Fruit fly (Drosophila melanogaster) whole organism, embryonic: ENCODE data around the gene Tsc1.

Source experiments
- CG11560 ChIP-seq: fragments of 200-800 bp; sonication (Bioruptor generic); IDR thresholded peaks from 3 replicates; pipeline ENCODE4 v1.3.6; 2022; ENCODE audit warnings: missing biosample characterization, missing genetic modification characterization
- CG12236 ChIP-seq: fragments of 200-800 bp; sonication (Bioruptor generic); optimal IDR thresholded peaks from 2 replicates; lab custom pipeline; 2016; ENCODE audit warnings: missing biosample characterization, missing genetic modification characterization
- CG12744 ChIP-seq: fragments of 200-800 bp; sonication (Bioruptor generic); optimal IDR thresholded peaks from 2 replicates; lab custom pipeline; 2016; ENCODE audit warnings: missing biosample characterization, missing genetic modification characterization
- CG12942 ChIP-seq: fragments of 200-800 bp; sonication (Bioruptor generic); optimal IDR thresholded peaks from 3 replicates; lab custom pipeline; 2016; ENCODE audit warnings: missing biosample characterization, missing genetic modification characterization
- CG13624 ChIP-seq: fragments of 200-800 bp; sonication (Bioruptor generic); optimal IDR thresholded peaks from 2 replicates; lab custom pipeline; 2016; ENCODE audit warnings: missing biosample characterization, missing genetic modification characterization
- CG15479 ChIP-seq: fragments of 200-800 bp; sonication (Bioruptor generic); optimal IDR thresholded peaks from 3 replicates; lab custom pipeline; 2019; ENCODE audit warnings: missing biosample characterization, mild to moderate bottlenecking, missing genetic modification characterization, moderate library complexity
- CG1603 ChIP-seq: fragments of 200-800 bp; sonication (Bioruptor generic); optimal IDR thresholded peaks from 2 replicates; lab custom pipeline; 2019; ENCODE audit warnings: missing biosample characterization, mild to moderate bottlenecking, missing genetic modification characterization, moderate library complexity
- CG16863 ChIP-seq: fragments of 200-800 bp; sonication (Bioruptor generic); optimal IDR thresholded peaks from 3 replicates; lab custom pipeline; 2016; ENCODE audit warnings: missing biosample characterization, missing genetic modification characterization
- CG2202 ChIP-seq: fragments of 200-800 bp; sonication (Bioruptor generic); optimal IDR thresholded peaks from 2 replicates; lab custom pipeline; 2018; ENCODE audit warnings: missing biosample characterization, mild to moderate bottlenecking, missing genetic modification characterization
- CG30403 ChIP-seq: fragments of 200-800 bp; sonication (Bioruptor generic); optimal IDR thresholded peaks from 3 replicates; lab custom pipeline; 2016; ENCODE audit warnings: missing biosample characterization, missing genetic modification characterization
- CG30431 ChIP-seq: fragments of 200-800 bp; sonication (Bioruptor generic); optimal IDR thresholded peaks from 2 replicates; lab custom pipeline; 2017; ENCODE audit warnings: missing biosample characterization, missing genetic modification characterization
- CG31441 ChIP-seq: fragments of 200-800 bp; sonication (Bioruptor generic); IDR thresholded peaks from 2 replicates; pipeline ENCODE4 v1.3.6; 2022; ENCODE audit warnings: missing biosample characterization, missing genetic modification characterization
- CG32532 ChIP-seq: fragments of 200-800 bp; sonication (Bioruptor generic); IDR thresholded peaks from 2 replicates; pipeline ENCODE4 v1.3.6; 2022; ENCODE audit warnings: missing biosample characterization, missing genetic modification characterization
- CG32767 ChIP-seq: fragments of 200-800 bp; sonication (Bioruptor generic); IDR thresholded peaks from 2 replicates; pipeline ENCODE4 v1.3.6; 2022; ENCODE audit warnings: missing biosample characterization, missing genetic modification characterization
- CG34376 ChIP-seq: fragments of 200-800 bp; sonication (Bioruptor generic); optimal IDR thresholded peaks from 2 replicates; lab custom pipeline; 2018; ENCODE audit warnings: missing biosample characterization, mild to moderate bottlenecking, missing genetic modification characterization
- CG4617 ChIP-seq: fragments of 200-800 bp; sonication (Bioruptor generic); optimal IDR thresholded peaks from 3 replicates; lab custom pipeline; 2016; ENCODE audit warnings: missing biosample characterization, missing genetic modification characterization, borderline replicate concordance
- CG4854 ChIP-seq: fragments of 200-800 bp; sonication (Bioruptor generic); optimal IDR thresholded peaks from 2 replicates; lab custom pipeline; 2016; ENCODE audit warnings: missing biosample characterization, missing genetic modification characterization, inconsistent platforms
- CG6765 ChIP-seq: fragments of 200-800 bp; sonication (Bioruptor generic); optimal IDR thresholded peaks from 3 replicates; lab custom pipeline; 2017; ENCODE audit warnings: missing biosample characterization, mild to moderate bottlenecking, missing genetic modification characterization
- CG8924 ChIP-seq: fragments of 200-800 bp; optimal IDR thresholded peaks from 3 replicates; lab custom pipeline; 2019; ENCODE audit warnings: missing biosample characterization, mild to moderate bottlenecking, missing genetic modification characterization, moderate library complexity
- CG8944 ChIP-seq: fragments of 200-800 bp; sonication (Bioruptor generic); optimal IDR thresholded peaks from 3 replicates; lab custom pipeline; 2016; ENCODE audit warnings: missing biosample characterization, missing genetic modification characterization
- CG9797 ChIP-seq: fragments of 200-800 bp; sonication (Bioruptor generic); optimal IDR thresholded peaks from 3 replicates; lab custom pipeline; 2018; ENCODE audit warnings: missing biosample characterization, mild to moderate bottlenecking, missing genetic modification characterization
- CoRest ChIP-seq: fragments of 200-800 bp; sonication (Bioruptor generic); optimal IDR thresholded peaks from 3 replicates; lab custom pipeline; 2018; ENCODE audit warnings: missing biosample characterization, mild to moderate bottlenecking, missing genetic modification characterization, moderate library complexity
- Dp ChIP-seq: fragments of 200-800 bp; sonication (Bioruptor generic); optimal IDR thresholded peaks from 2 replicates; lab custom pipeline; 2018; ENCODE audit warnings: missing biosample characterization, mild to moderate bottlenecking, missing genetic modification characterization, moderate library complexity
- Hr78 ChIP-seq, 2 experiments: fragments of 200-800 bp in 1 of 2; fragments of >200 bp in 1 of 2; sonication (Bioruptor generic) in 1 of 2; optimal IDR thresholded peaks; 2 replicates each; lab custom pipeline; 2017 to 2019; ENCODE audit warnings: missing biosample characterization in 2 of 2, missing genetic modification characterization in 2 of 2, mild to moderate bottlenecking in 1 of 2, moderate library complexity in 1 of 2
- MESR4 ChIP-seq: fragments of 200-800 bp; sonication (Bioruptor generic); optimal IDR thresholded peaks from 2 replicates; lab custom pipeline; 2018; ENCODE audit warnings: missing biosample characterization, mild to moderate bottlenecking, missing genetic modification characterization, moderate library complexity
- Nf-YB ChIP-seq: fragments of 200-800 bp; sonication (Bioruptor generic); optimal IDR thresholded peaks from 3 replicates; lab custom pipeline; 2019; ENCODE audit warnings: missing biosample characterization, mild to moderate bottlenecking, missing genetic modification characterization, moderate library complexity
- Opbp ChIP-seq: fragments of 200-800 bp; sonication (Bioruptor generic); IDR thresholded peaks from 3 replicates; pipeline ENCODE4 v1.3.6; 2022; ENCODE audit warnings: missing biosample characterization, missing genetic modification characterization; ENCODE audit not compliant: partially characterized antibody
- Scr ChIP-seq: fragments of 200-800 bp; sonication (Bioruptor generic); IDR thresholded peaks from 2 replicates; pipeline ENCODE4 v1.3.6; 2022; ENCODE audit warnings: missing biosample characterization, missing genetic modification characterization; ENCODE audit not compliant: partially characterized antibody
- Side ChIP-seq: fragments of 200-800 bp; sonication (Bioruptor generic); optimal IDR thresholded peaks from 2 replicates; lab custom pipeline; 2016; ENCODE audit warnings: missing biosample characterization, missing genetic modification characterization
- Sox102F ChIP-seq: fragments of 200-800 bp; sonication (Bioruptor generic); optimal IDR thresholded peaks from 2 replicates; lab custom pipeline; 2018; ENCODE audit warnings: missing biosample characterization, mild to moderate bottlenecking, missing genetic modification characterization, moderate library complexity
- Stat92E ChIP-seq, 3 experiments: fragments of >200 bp in 2 of 3; fragments of 200-800 bp in 1 of 3; sonication (Bioruptor generic) in 1 of 3; optimal IDR thresholded peaks; 2 replicates each; lab custom pipeline; 2017 to 2019; ENCODE audit warnings: missing biosample characterization in 3 of 3, missing genetic modification characterization in 3 of 3, mild to moderate bottlenecking in 1 of 3, moderate library complexity in 1 of 3
- Tbp ChIP-seq: fragments of >200 bp; optimal IDR thresholded peaks from 2 replicates; lab custom pipeline; 2018; ENCODE audit warnings: missing biosample characterization, missing genetic modification characterization
- br ChIP-seq: fragments of >200 bp; optimal IDR thresholded peaks from 2 replicates; lab custom pipeline; 2017
- en ChIP-seq: fragments of 200-800 bp; sonication (Bioruptor generic); optimal IDR thresholded peaks from 2 replicates; lab custom pipeline; 2016; ENCODE audit warnings: missing biosample characterization, missing genetic modification characterization
- esg ChIP-seq: fragments of 200-800 bp; sonication (Bioruptor generic); conservative IDR thresholded peaks from 2 replicates; pipeline ENCODE4 v1.3.6; 2022; ENCODE audit warnings: missing biosample characterization, missing genetic modification characterization
- fd64A ChIP-seq: fragments of 200-800 bp; sonication (Bioruptor generic); optimal IDR thresholded peaks from 3 replicates; lab custom pipeline; 2018; ENCODE audit warnings: missing biosample characterization, mild to moderate bottlenecking, missing genetic modification characterization
- gfzf ChIP-seq: fragments of 200-800 bp; sonication (Bioruptor generic); optimal IDR thresholded peaks from 2 replicates; lab custom pipeline; 2016; ENCODE audit warnings: missing biosample characterization, mild to moderate bottlenecking, missing genetic modification characterization, moderate library complexity
- lab ChIP-seq: fragments of 200-800 bp; sonication (Bioruptor generic); optimal IDR thresholded peaks from 3 replicates; lab custom pipeline; 2017; ENCODE audit warnings: missing biosample characterization, missing genetic modification characterization, mild to moderate bottlenecking, moderate library complexity, missing genetic modification reagents
- pb ChIP-seq: fragments of 200-800 bp; sonication (Bioruptor generic); optimal IDR thresholded peaks from 3 replicates; lab custom pipeline; 2016; ENCODE audit warnings: missing biosample characterization, missing genetic modification characterization
- rib ChIP-seq: fragments of 200-800 bp; sonication (Bioruptor generic); IDR thresholded peaks from 2 replicates; pipeline ENCODE4 v1.3.6; 2022; ENCODE audit warnings: missing biosample characterization, missing genetic modification characterization
- row ChIP-seq: fragments of 200-800 bp; sonication (Bioruptor generic); IDR thresholded peaks from 3 replicates; pipeline ENCODE4 v1.3.6; 2022; ENCODE audit warnings: missing biosample characterization, missing genetic modification characterization
- sim ChIP-seq: fragments of 200-800 bp; sonication (Bioruptor generic); IDR thresholded peaks from 2 replicates; pipeline ENCODE4 v1.3.6; 2022; ENCODE audit warnings: missing biosample characterization, missing genetic modification characterization
- slp2 ChIP-seq: fragments of 200-800 bp; sonication (Bioruptor generic); optimal IDR thresholded peaks from 2 replicates; lab custom pipeline; 2016; ENCODE audit warnings: missing biosample characterization, missing genetic modification characterization
- sna ChIP-seq: fragments of 200-800 bp; sonication (Bioruptor generic); IDR thresholded peaks from 2 replicates; pipeline ENCODE4 v1.3.6; 2022; ENCODE audit warnings: missing biosample characterization, missing genetic modification characterization; ENCODE audit not compliant: partially characterized antibody
- sob ChIP-seq: fragments of 200-800 bp; sonication (Bioruptor generic); IDR thresholded peaks from 2 replicates; pipeline ENCODE4 v1.3.6; 2022; ENCODE audit warnings: missing biosample characterization, missing genetic modification characterization
- sqz ChIP-seq: fragments of 200-800 bp; sonication (Bioruptor generic); optimal IDR thresholded peaks from 3 replicates; lab custom pipeline; 2018; ENCODE audit warnings: missing biosample characterization, mild to moderate bottlenecking, missing genetic modification characterization
- stwl ChIP-seq: fragments of 200-800 bp; sonication (Bioruptor generic); optimal IDR thresholded peaks from 3 replicates; lab custom pipeline; 2018; ENCODE audit warnings: missing biosample characterization, mild to moderate bottlenecking, missing genetic modification characterization, moderate library complexity
- sug ChIP-seq: fragments of 200-800 bp; optimal IDR thresholded peaks from 2 replicates; lab custom pipeline; 2019; ENCODE audit warnings: missing biosample characterization, mild to moderate bottlenecking, missing genetic modification characterization, moderate library complexity
- unpg ChIP-seq: fragments of 200-800 bp; sonication (Bioruptor generic); optimal IDR thresholded peaks from 3 replicates; lab custom pipeline; 2018; ENCODE audit warnings: missing biosample characterization, mild to moderate bottlenecking, missing genetic modification characterization, moderate library complexity
- yki ChIP-seq: fragments of >200 bp; optimal IDR thresholded peaks from 3 replicates; lab custom pipeline; 2018
- zfh2 ChIP-seq: fragments of 200-800 bp; sonication (Bioruptor generic); optimal IDR thresholded peaks from 2 replicates; lab custom pipeline; 2016; ENCODE audit warnings: missing biosample characterization, missing genetic modification characterization

Tsc1 gene

DNA sequence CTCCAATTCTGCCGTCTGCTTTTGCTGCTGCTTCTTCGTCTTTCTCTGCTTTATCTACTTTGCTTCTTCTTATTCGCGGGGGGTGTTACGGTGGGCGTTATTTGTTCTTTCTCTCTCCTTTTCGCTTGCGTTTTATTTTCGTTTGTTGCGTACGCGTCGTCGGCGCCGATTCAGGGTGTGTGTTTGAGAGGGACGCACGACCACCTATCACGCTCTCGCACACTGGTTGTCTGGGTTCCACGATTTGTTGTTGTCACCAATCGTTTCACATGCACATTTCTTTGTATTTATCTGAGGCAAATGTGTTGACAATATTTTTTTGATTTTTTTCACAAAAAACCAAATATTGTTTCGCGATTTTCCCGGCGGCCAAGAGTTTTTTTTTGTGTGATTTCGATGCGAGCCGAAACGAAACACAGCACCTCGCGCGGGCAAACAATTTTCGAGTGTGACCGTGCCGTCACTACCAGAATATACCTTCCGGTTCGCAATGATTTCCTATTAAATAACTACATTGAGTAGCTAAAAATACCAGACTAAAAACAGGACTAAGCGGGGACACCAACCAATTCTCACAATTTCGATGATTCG is 24.7 kb upstream of the Tsc1 start, which contains the start of gene Syx1A (continued):
- no peak for TF ChIP-seq br
- no peak for TF ChIP-seq zfh2 (GFP tag; lab: Kevin White, UChicago)
- peak; percentile 54 for TF ChIP-seq MESR4 (GFP tag; lab: Kevin White, UChicago)
- peak; percentile 75 for TF ChIP-seq CG1603 (tag; lab: Kevin White, UChicago)
- peak; percentile 94 for TF ChIP-seq CG9797 (GFP tag; lab: Kevin White, UChicago)
- TF ChIP-seq CG11560 (tag; lab: Robert Waterston, UW), result no peak
- TF ChIP-seq pb (GFP tag; lab: Kevin White, UChicago), result no peak
- TF ChIP-seq yki (lab: Kevin White, UChicago), result no peak
- peak; percentile 72 for TF ChIP-seq sqz
- TF ChIP-seq slp2 (GFP tag; lab: Kevin White, UChicago), result no peak
- TF ChIP-seq CG32767 (GFP tag; lab: Robert Waterston, UW), result no peak
- peak; percentile 0 for TF ChIP-seq CG4617 (GFP tag; lab: Kevin White, UChicago)
- peak; percentile 86 for TF ChIP-seq CG15479 (GFP tag; lab: Kevin White, UChicago)
- TF ChIP-seq Side (GFP tag; lab: Kevin White, UChicago), result no peak
- peak; percentile 65 for TF ChIP-seq lab (GFP tag; lab: Kevin White, UChicago)
- no peak for TF ChIP-seq Tbp (GFP tag; lab: Kevin White, UChicago)
- peak; percentile 35 for TF ChIP-seq CG8924 (tag; lab: Kevin White, UChicago)
- no peak for TF ChIP-seq CG30403
- TF ChIP-seq CoRest (tag; lab: Kevin White, UChicago), result peak; percentile 11
- TF ChIP-seq CG31441 (GFP tag; lab: Robert Waterston, UW), result no peak
- no peak for TF ChIP-seq CG4854 (GFP tag; lab: Kevin White, UChicago)
- no peak for TF ChIP-seq row (GFP tag; lab: Robert Waterston, UW)
- TF ChIP-seq Scr (GFP tag; lab: Robert Waterston, UW), result no peak
- peak; percentile 32 for TF ChIP-seq CG13624 (GFP tag; lab: Kevin White, UChicago)
- TF ChIP-seq CG16863, result no peak
- TF ChIP-seq Stat92E (GFP tag; optimal IDR thresholded peaks at IDR 0.05; lab: Kevin White, UChicago), result no peak
- no peak for TF ChIP-seq CG12942
- no peak for TF ChIP-seq Opbp (GFP tag; lab: Robert Waterston, UW)
- no peak for TF ChIP-seq CG32532
- TF ChIP-seq CG2202 (tag; lab: Kevin White, UChicago), result peak; percentile 11
- no peak for TF ChIP-seq en (GFP tag; lab: Kevin White, UChicago)
- no peak for TF ChIP-seq esg (GFP tag; lab: Robert Waterston, UW)
- TF ChIP-seq CG34376, result peak; percentile 26
- TF ChIP-seq CG8944 (GFP tag; lab: Kevin White, UChicago), result no peak
- peak; percentile 44 for TF ChIP-seq stwl (tag; lab: Kevin White, UChicago)
- TF ChIP-seq CG12744 (GFP tag; lab: Kevin White, UChicago), result no peak
- TF ChIP-seq sim (GFP tag; lab: Robert Waterston, UW), result no peak
- peak; percentile 25 for TF ChIP-seq Dp (GFP tag; lab: Kevin White, UChicago)
- TF ChIP-seq Sox102F (GFP tag; lab: Kevin White, UChicago), result no peak
- TF ChIP-seq gfzf, result peak; percentile 97
- TF ChIP-seq CG12236 (GFP tag; lab: Kevin White, UChicago), result no peak
- TF ChIP-seq unpg, result peak; percentile 11
- TF ChIP-seq sna (GFP tag; lab: Robert Waterston, UW), result no peak
- no peak for TF ChIP-seq sob (GFP tag; lab: Robert Waterston, UW)
- peak; percentile 23 for TF ChIP-seq Nf-YB
- TF ChIP-seq Hr78 (GFP tag; optimal IDR thresholded peaks at IDR 0.05; lab: Kevin White, UChicago), result no peak
- TF ChIP-seq fd64A (GFP tag; lab: Kevin White, UChicago), result peak; percentile 15
- TF ChIP-seq CG6765 (GFP tag; lab: Kevin White, UChicago), result peak; percentile 62
- peak; percentile 100 for TF ChIP-seq sug
- TF ChIP-seq rib (GFP tag; lab: Robert Waterston, UW), result no peak
- TF ChIP-seq CG30431 (GFP tag; lab: Kevin White, UChicago), result no peak
